Fruit fly (Drosophila melanogaster) whole organism, embryonic: Measurements from ENCODE around the gene CG43060.

Experiments
- CG10565 ChIP-seq: fragments of 200-800 bp; sonication (Bioruptor generic); optimal IDR thresholded peaks from 3 replicates; lab custom pipeline; 2016; ENCODE audit warnings: missing biosample characterization, mild to moderate bottlenecking, missing genetic modification characterization
- CG12236 ChIP-seq: fragments of 200-800 bp; sonication (Bioruptor generic); optimal IDR thresholded peaks from 2 replicates; lab custom pipeline; 2016; ENCODE audit warnings: missing biosample characterization, missing genetic modification characterization
- CG12744 ChIP-seq: fragments of 200-800 bp; sonication (Bioruptor generic); optimal IDR thresholded peaks from 2 replicates; lab custom pipeline; 2016; ENCODE audit warnings: missing biosample characterization, missing genetic modification characterization
- CG13123 ChIP-seq: fragments of 200-800 bp; sonication (Bioruptor generic); optimal IDR thresholded peaks from 2 replicates; lab custom pipeline; 2016; ENCODE audit warnings: missing biosample characterization, missing genetic modification characterization
- CG1603 ChIP-seq: fragments of 200-800 bp; sonication (Bioruptor generic); optimal IDR thresholded peaks from 2 replicates; lab custom pipeline; 2019; ENCODE audit warnings: missing biosample characterization, mild to moderate bottlenecking, missing genetic modification characterization, moderate library complexity
- CG17612 ChIP-seq: fragments of 200-800 bp; sonication (Bioruptor generic); IDR thresholded peaks from 2 replicates; pipeline ENCODE4 v1.3.6; 2022; ENCODE audit warnings: missing biosample characterization, missing genetic modification characterization
- CG1792 ChIP-seq: fragments of 200-800 bp; sonication (Bioruptor generic); optimal IDR thresholded peaks from 2 replicates; lab custom pipeline; 2016; ENCODE audit warnings: missing biosample characterization, missing genetic modification characterization
- CG18764 ChIP-seq: fragments of 200-800 bp; sonication (Bioruptor generic); optimal IDR thresholded peaks from 3 replicates; lab custom pipeline; 2016; ENCODE audit warnings: missing biosample characterization, missing genetic modification characterization
- CG30403 ChIP-seq: fragments of 200-800 bp; sonication (Bioruptor generic); optimal IDR thresholded peaks from 3 replicates; lab custom pipeline; 2016; ENCODE audit warnings: missing biosample characterization, missing genetic modification characterization
- CG3281 ChIP-seq: fragments of 200-800 bp; sonication (Bioruptor generic); optimal IDR thresholded peaks from 3 replicates; lab custom pipeline; 2017; ENCODE audit warnings: missing biosample characterization, mild to moderate bottlenecking, missing genetic modification characterization
- CG3838 ChIP-seq: fragments of 200-800 bp; sonication (Bioruptor generic); optimal IDR thresholded peaks from 3 replicates; lab custom pipeline; 2016; ENCODE audit warnings: missing biosample characterization, missing genetic modification characterization
- CG4282 ChIP-seq: fragments of 200-800 bp; sonication (Bioruptor generic); optimal IDR thresholded peaks from 2 replicates; lab custom pipeline; 2016; ENCODE audit warnings: missing biosample characterization, missing genetic modification characterization
- CG4820 ChIP-seq: fragments of 200-800 bp; sonication (Bioruptor generic); optimal IDR thresholded peaks from 3 replicates; lab custom pipeline; 2016; ENCODE audit warnings: missing biosample characterization, missing genetic modification characterization
- CG6254 ChIP-seq: fragments of 200-800 bp; sonication (Bioruptor generic); optimal IDR thresholded peaks from 3 replicates; lab custom pipeline; 2017; ENCODE audit warnings: mild to moderate bottlenecking, missing biosample characterization, missing genetic modification reagents, missing genetic modification characterization
- CG6765 ChIP-seq: fragments of 200-800 bp; sonication (Bioruptor generic); optimal IDR thresholded peaks from 3 replicates; lab custom pipeline; 2017; ENCODE audit warnings: missing biosample characterization, mild to moderate bottlenecking, missing genetic modification characterization
- CG6791 ChIP-seq: fragments of 200-800 bp; sonication (Bioruptor generic); IDR thresholded peaks from 3 replicates; pipeline ENCODE4 v1.3.6; 2022; ENCODE audit warnings: missing biosample characterization, missing genetic modification characterization; ENCODE audit not compliant: partially characterized antibody
- CG7357 ChIP-seq: fragments of 200-800 bp; sonication (Bioruptor generic); IDR thresholded peaks from 3 replicates; pipeline ENCODE4 v1.3.6; 2022; ENCODE audit warnings: missing biosample characterization, missing genetic modification characterization
- CG8478 ChIP-seq: fragments of >200 bp; optimal IDR thresholded peaks from 2 replicates; lab custom pipeline; 2018
- CG8765 ChIP-seq: fragments of 200-800 bp; sonication (Bioruptor generic); IDR thresholded peaks from 2 replicates; pipeline ENCODE4 v1.3.6; 2022; ENCODE audit warnings: missing biosample characterization, missing genetic modification characterization
- CG8944 ChIP-seq: fragments of 200-800 bp; sonication (Bioruptor generic); optimal IDR thresholded peaks from 3 replicates; lab custom pipeline; 2016; ENCODE audit warnings: missing biosample characterization, missing genetic modification characterization
- Dp ChIP-seq: fragments of 200-800 bp; sonication (Bioruptor generic); optimal IDR thresholded peaks from 2 replicates; lab custom pipeline; 2018; ENCODE audit warnings: missing biosample characterization, mild to moderate bottlenecking, missing genetic modification characterization, moderate library complexity
- HLHmδ ChIP-seq: fragments of 200-800 bp; sonication (Bioruptor generic); optimal IDR thresholded peaks from 2 replicates; lab custom pipeline; 2018; ENCODE audit warnings: missing biosample characterization, mild to moderate bottlenecking, missing genetic modification characterization, moderate library complexity
- Hand ChIP-seq: fragments of 200-800 bp; sonication (Bioruptor generic); optimal IDR thresholded peaks from 2 replicates; lab custom pipeline; 2017; ENCODE audit warnings: mild to moderate bottlenecking, missing biosample characterization, missing genetic modification reagents, missing genetic modification characterization
- HmgD ChIP-seq: fragments of 200-800 bp; sonication (Bioruptor generic); optimal IDR thresholded peaks from 3 replicates; lab custom pipeline; 2016; ENCODE audit warnings: missing biosample characterization, missing genetic modification characterization
- Jarid2 ChIP-seq: fragments of 200-800 bp; sonication (Bioruptor generic); optimal IDR thresholded peaks from 3 replicates; lab custom pipeline; 2017; ENCODE audit warnings: mild to moderate bottlenecking, missing biosample characterization, missing genetic modification reagents, missing genetic modification characterization
- Myb ChIP-seq: fragments of 200-800 bp; sonication (Bioruptor generic); optimal IDR thresholded peaks from 2 replicates; lab custom pipeline; 2016; ENCODE audit warnings: missing biosample characterization, missing genetic modification characterization
- NK7.1 ChIP-seq: fragments of 200-800 bp; sonication (Bioruptor generic); optimal IDR thresholded peaks from 3 replicates; lab custom pipeline; 2016; ENCODE audit warnings: missing biosample characterization, missing genetic modification characterization
- Rfx ChIP-seq: fragments of 200-800 bp; sonication (Bioruptor generic); IDR thresholded peaks from 2 replicates; pipeline ENCODE4 v1.3.6; 2022; ENCODE audit warnings: missing biosample characterization, missing genetic modification characterization
- abd-A ChIP-seq: fragments of 200-800 bp; sonication (Bioruptor generic); optimal IDR thresholded peaks from 3 replicates; lab custom pipeline; 2019; ENCODE audit warnings: missing biosample characterization, mild to moderate bottlenecking, missing genetic modification characterization, moderate library complexity
- bbx ChIP-seq: fragments of 200-800 bp; sonication (Bioruptor generic); IDR thresholded peaks from 2 replicates; pipeline ENCODE4 v1.3.6; 2022; ENCODE audit warnings: missing biosample characterization, missing genetic modification characterization; ENCODE audit not compliant: partially characterized antibody
- br ChIP-seq: fragments of >200 bp; optimal IDR thresholded peaks from 2 replicates; lab custom pipeline; 2017
- cas ChIP-seq: fragments of 200-800 bp; sonication (Bioruptor generic); IDR thresholded peaks from 2 replicates; pipeline ENCODE4 v1.3.6; 2022; ENCODE audit warnings: missing biosample characterization, missing genetic modification characterization
- chif ChIP-seq, 2 experiments: fragments of 200-800 bp; sonication (Bioruptor generic); optimal IDR thresholded peaks; 3 replicates each; lab custom pipeline; 2016; ENCODE audit warnings: missing biosample characterization in 2 of 2, missing genetic modification characterization in 2 of 2
- ci ChIP-seq: fragments of 200-800 bp; sonication (Bioruptor generic); IDR thresholded peaks from 3 replicates; pipeline ENCODE4 v1.3.6; 2022; ENCODE audit warnings: missing biosample characterization, missing genetic modification characterization
- corto ChIP-seq: fragments of 200-800 bp; sonication (Bioruptor generic); optimal IDR thresholded peaks from 2 replicates; lab custom pipeline; 2016; ENCODE audit warnings: missing biosample characterization, mild to moderate bottlenecking, missing genetic modification characterization, moderate library complexity
- dm ChIP-seq: fragments of 200-800 bp; sonication (Bioruptor generic); optimal IDR thresholded peaks from 3 replicates; lab custom pipeline; 2016; ENCODE audit warnings: missing biosample characterization, missing genetic modification characterization
- ems ChIP-seq: fragments of 200-800 bp; sonication (Bioruptor generic); optimal IDR thresholded peaks from 3 replicates; lab custom pipeline; 2016; ENCODE audit warnings: missing biosample characterization, missing genetic modification characterization
- eyg ChIP-seq: fragments of 200-800 bp; sonication (Bioruptor generic); optimal IDR thresholded peaks from 3 replicates; lab custom pipeline; 2016; ENCODE audit warnings: missing biosample characterization, missing genetic modification characterization
- fd102C ChIP-seq: fragments of 200-800 bp; sonication (Bioruptor generic); optimal IDR thresholded peaks from 2 replicates; lab custom pipeline; 2018; ENCODE audit warnings: missing biosample characterization, mild to moderate bottlenecking, missing genetic modification characterization, moderate library complexity
- gsb ChIP-seq: fragments of 200-800 bp; sonication (Bioruptor generic); IDR thresholded peaks from 2 replicates; pipeline ENCODE4 v1.3.6; 2022; ENCODE audit warnings: missing biosample characterization, missing genetic modification characterization
- h ChIP-seq: fragments of >200 bp; optimal IDR thresholded peaks from 2 replicates; lab custom pipeline; 2017
- kah ChIP-seq: fragments of 200-800 bp; sonication (Bioruptor generic); optimal IDR thresholded peaks from 2 replicates; lab custom pipeline; 2018; ENCODE audit warnings: missing biosample characterization, mild to moderate bottlenecking, missing genetic modification characterization
- lab ChIP-seq: fragments of 200-800 bp; sonication (Bioruptor generic); optimal IDR thresholded peaks from 3 replicates; lab custom pipeline; 2017; ENCODE audit warnings: missing biosample characterization, missing genetic modification characterization, mild to moderate bottlenecking, moderate library complexity, missing genetic modification reagents
- mirr ChIP-seq: fragments of 200-800 bp; sonication (Bioruptor generic); optimal IDR thresholded peaks from 3 replicates; lab custom pipeline; 2018; ENCODE audit warnings: missing biosample characterization, mild to moderate bottlenecking, missing genetic modification characterization
- mld ChIP-seq: fragments of 200-800 bp; sonication (Bioruptor generic); IDR thresholded peaks from 3 replicates; pipeline ENCODE4 v1.3.6; 2022; ENCODE audit warnings: missing biosample characterization, missing genetic modification characterization; ENCODE audit not compliant: partially characterized antibody
- pnt ChIP-seq: fragments of 200-800 bp; sonication (Bioruptor generic); optimal IDR thresholded peaks from 3 replicates; lab custom pipeline; 2016; ENCODE audit warnings: missing biosample characterization, missing genetic modification characterization
- row ChIP-seq: fragments of 200-800 bp; sonication (Bioruptor generic); IDR thresholded peaks from 3 replicates; pipeline ENCODE4 v1.3.6; 2022; ENCODE audit warnings: missing biosample characterization, missing genetic modification characterization
- salm ChIP-seq: fragments of 200-800 bp; sonication (Bioruptor generic); optimal IDR thresholded peaks from 2 replicates; lab custom pipeline; 2018; ENCODE audit warnings: missing biosample characterization, mild to moderate bottlenecking, missing genetic modification characterization
- stc ChIP-seq: fragments of 200-800 bp; sonication (Bioruptor generic); IDR thresholded peaks from 2 replicates; pipeline ENCODE4 v1.3.6; 2022; ENCODE audit warnings: missing biosample characterization, missing genetic modification characterization
- tup ChIP-seq: fragments of 200-800 bp; sonication (Bioruptor generic); optimal IDR thresholded peaks from 2 replicates; lab custom pipeline; 2016; ENCODE audit warnings: missing biosample characterization, mild to moderate bottlenecking, missing genetic modification characterization, moderate library complexity
- vvl ChIP-seq: fragments of 200-800 bp; sonication (Bioruptor generic); IDR thresholded peaks from 2 replicates; pipeline ENCODE4 v1.3.6; 2022; ENCODE audit warnings: missing biosample characterization, missing genetic modification characterization
- zf30C ChIP-seq: fragments of 200-800 bp; sonication (Bioruptor generic); optimal IDR thresholded peaks from 3 replicates; lab custom pipeline; 2018; ENCODE audit warnings: missing biosample characterization, mild to moderate bottlenecking, missing genetic modification characterization

CG43060 gene

dm6 chr3R:8027203-8027688 lies 13.8 kb upstream of the CG43060 start (continued):
- TF ChIP-seq zf30C (no peak), pnt (GFP tag; lab: Kevin White, UChicago) (peak; percentile 12), dm (GFP tag; lab: Kevin White, UChicago) (no peak), CG17612 (GFP tag; lab: Robert Waterston, UW) (no peak), chif (GFP tag; optimal IDR thresholded peaks at IDR 0.05; lab: Kevin White, UChicago) (peak in 1 of 2 experiments; percentile 35), Myb (GFP tag; lab: Kevin White, UChicago) (peak; percentile 8), br (lab: Kevin White, UChicago) (no peak), corto (GFP tag; lab: Kevin White, UChicago) (peak; percentile 29), cas (no peak), kah (GFP tag; lab: Kevin White, UChicago) (peak; percentile 63), CG6765 (GFP tag; lab: Kevin White, UChicago) (peak; percentile 68), ci (GFP tag; lab: Robert Waterston, UW) (peak; percentile 56; the same call in 1 of the 3 replicates), CG12744 (GFP tag; lab: Kevin White, UChicago) (no peak), stc (GFP tag; lab: Robert Waterston, UW) (peak; percentile 49), mirr (GFP tag; lab: Kevin White, UChicago) (no peak), Jarid2 (peak; percentile 27), CG10565 (GFP tag; lab: Kevin White, UChicago) (no peak), CG8944 (no peak), salm (tag; lab: Kevin White, UChicago) (peak; percentile 89), CG1792 (GFP tag; lab: Kevin White, UChicago) (no peak), CG7357 (GFP tag; lab: Robert Waterston, UW) (no peak), CG4282 (no peak), vvl (GFP tag; lab: Robert Waterston, UW) (peak; percentile 71), HLHmδ (GFP tag; lab: Kevin White, UChicago) (no peak), gsb (GFP tag; lab: Robert Waterston, UW) (no peak), h (no peak), Rfx (peak; percentile 76), Dp (GFP tag; lab: Kevin White, UChicago) (peak; percentile 11), tup (GFP tag; lab: Kevin White, UChicago) (peak; percentile 32), CG18764 (no peak), eyg (GFP tag; lab: Kevin White, UChicago) (no peak), CG1603 (tag; lab: Kevin White, UChicago) (no peak), row (GFP tag; lab: Robert Waterston, UW) (peak; percentile 93), abd-A (tag; lab: Kevin White, UChicago) (no peak), lab (GFP tag; lab: Kevin White, UChicago) (peak; percentile 86), mld (no peak), CG6254 (peak; percentile 76), ems (GFP tag; lab: Kevin White, UChicago) (peak; percentile 42), CG3838 (peak; percentile 21), bbx (no peak), CG4820 (GFP tag; lab: Kevin White, UChicago) (no peak), NK7.1 (GFP tag; lab: Kevin White, UChicago) (peak; percentile 27), fd102C (GFP tag; lab: Kevin White, UChicago) (no peak), CG13123 (peak; percentile 53), CG8478 (lab: Kevin White, UChicago) (no peak), Hand (peak; percentile 91), CG6791 (GFP tag; lab: Robert Waterston, UW) (peak; percentile 39; the same call in 1 of the 3 replicates), CG8765 (GFP tag; lab: Robert Waterston, UW) (no peak), CG30403 (GFP tag; lab: Kevin White, UChicago) (peak; percentile 85), CG3281 (GFP tag; lab: Kevin White, UChicago) (peak; percentile 86), HmgD (GFP tag; lab: Kevin White, UChicago) (no peak), CG12236 (no peak)
